Fruit fly (Drosophila melanogaster): ENCODE data around the gene CG14913.

- TF ChIP-seq kay (GFP tag; ENCODE audit: borderline replicate concordance): no peak
- no peak for TF ChIP-seq CG33017 (tag; optimal IDR thresholded peaks at IDR 0.05)
- TF ChIP-seq Clk (GFP tag; optimal IDR thresholded peaks at IDR 0.05): no peak
- TF ChIP-seq CG7101 (tag; optimal IDR thresholded peaks at IDR 0.05): peak; percentile 9
- peak; percentile 22 for TF ChIP-seq CG1620 (GFP tag; optimal IDR thresholded peaks at IDR 0.05)
- TF ChIP-seq pad (GFP tag; optimal IDR thresholded peaks at IDR 0.05): peak; percentile 28
- TF ChIP-seq CG5204 (GFP tag; optimal IDR thresholded peaks at IDR 0.05): no peak
- no peak for TF ChIP-seq toe (GFP tag; optimal IDR thresholded peaks at IDR 0.05)
- no peak for TF ChIP-seq tj (GFP tag; optimal IDR thresholded peaks at IDR 0.05)
- peak; percentile 25 for TF ChIP-seq cic (GFP tag; optimal IDR thresholded peaks at IDR 0.05)
- peak; percentile 37 for TF ChIP-seq CG14711 (tag; optimal IDR thresholded peaks at IDR 0.05)
Observed at dm6 chr2L:10970134-10970533, 46.7 kb upstream of the CG14913 start, which contains the start of the genes Tmem214 and YL-1.

Measured in whole organism, adult.